Fruit fly (Drosophila melanogaster): ENCODE measurements around the gene CG43736.
A peak's percentile ranks its signal among the peaks of the same experiment; 100 is the strongest.

The CG43736 gene

dm6 chrX:6852574-6852973, 11.1 kb upstream of the CG43736 start (continued):
- TF ChIP-seq Dip3 (GFP tag; optimal IDR thresholded peaks at IDR 0.05) (peak; percentile 93), Elba2 (GFP tag; optimal IDR thresholded peaks at IDR 0.05) (no peak), fru (optimal IDR thresholded peaks at IDR 0.05) (no peak), tna (GFP tag; IDR thresholded peaks at IDR 0.05; ENCODE audit: partially characterized antibody) (no peak; the same call in 1 of the 2 replicates), Doc2 (GFP tag; IDR thresholded peaks at IDR 0.05) (no peak), ab (GFP tag; optimal IDR thresholded peaks at IDR 0.05) (peak; percentile 65), Eip74EF (GFP tag; optimal IDR thresholded peaks at IDR 0.05) (peak in 1 of 2 experiments; percentile 72), CG6272 (GFP tag; IDR thresholded peaks at IDR 0.05) (peak; percentile 68), CG12744 (GFP tag; optimal IDR thresholded peaks at IDR 0.05) (peak; percentile 85), pnt (GFP tag; optimal IDR thresholded peaks at IDR 0.05) (peak; percentile 91), br (optimal IDR thresholded peaks at IDR 0.05) (no peak), slbo (GFP tag; IDR thresholded peaks at IDR 0.05) (peak; percentile 91), sug (tag; optimal IDR thresholded peaks at IDR 0.05) (peak; percentile 94), sr (GFP tag; IDR thresholded peaks at IDR 0.05) (peak; percentile 10; the same call in 1 of the 3 replicates), odd (GFP tag; optimal IDR thresholded peaks at IDR 0.05) (peak; percentile 75), gsb (GFP tag; IDR thresholded peaks at IDR 0.05) (peak; percentile 72), CG10959 (GFP tag; IDR thresholded peaks at IDR 0.05) (peak; percentile 38; the same call in 1 of the 2 replicates), Tbp (GFP tag; optimal IDR thresholded peaks at IDR 0.05) (no peak), eyg (GFP tag; optimal IDR thresholded peaks at IDR 0.05) (peak; percentile 90), Taf1 (GFP tag; IDR thresholded peaks at IDR 0.05) (0 out of 2 replicates have a peak, but pooled peaks have one; percentile 28), Asciz (GFP tag; optimal IDR thresholded peaks at IDR 0.05) (peak; percentile 81), bsh (GFP tag; optimal IDR thresholded peaks at IDR 0.05) (peak; percentile 65 to 91), schlank (tag; optimal IDR thresholded peaks at IDR 0.05) (peak; percentile 86), ewg (GFP tag; optimal IDR thresholded peaks at IDR 0.05) (peak; percentile 81), kay (GFP tag; optimal IDR thresholded peaks at IDR 0.05) (peak; percentile 82), CG7556 (GFP tag; optimal IDR thresholded peaks at IDR 0.05) (peak; percentile 88), Ada2b (GFP tag; IDR thresholded peaks at IDR 0.05) (peak; percentile 82), CG7963 (GFP tag; IDR thresholded peaks at IDR 0.05; ENCODE audit: partially characterized antibody) (no peak), ssp (GFP tag; IDR thresholded peaks at IDR 0.05) (peak; percentile 96), CG34376 (GFP tag; optimal IDR thresholded peaks at IDR 0.05) (peak; percentile 92), C15 (GFP tag; IDR thresholded peaks at IDR 0.05) (0 out of 3 replicates have a peak, but pooled peaks have one; percentile 60), Sry-β (GFP tag; optimal IDR thresholded peaks at IDR 0.05) (peak; percentile 50), tap (tag; optimal IDR thresholded peaks at IDR 0.05) (peak; percentile 83), vnd (GFP tag; IDR thresholded peaks at IDR 0.05; ENCODE audit: partially characterized antibody) (no peak; the same call in 2 of the 3 replicates), CG7928 (GFP tag; optimal IDR thresholded peaks at IDR 0.05) (peak; percentile 78), lmd (GFP tag; IDR thresholded peaks at IDR 0.05) (peak; percentile 92), Dfd (GFP tag; optimal IDR thresholded peaks at IDR 0.05) (peak in 1 of 2 experiments; percentile 48), CG8924 (tag; optimal IDR thresholded peaks at IDR 0.05) (peak; percentile 89), hbn (GFP tag; IDR thresholded peaks at IDR 0.05; ENCODE audit: partially characterized antibody) (no peak), CG11696 (GFP tag; IDR thresholded peaks at IDR 0.05) (peak; percentile 51; the same call in 1 of the 2 replicates), sob (GFP tag; IDR thresholded peaks at IDR 0.05) (peak; percentile 88), fd64A (GFP tag; optimal IDR thresholded peaks at IDR 0.05) (peak; percentile 58), lov (optimal IDR thresholded peaks at IDR 0.05) (no peak), lov (GFP tag; IDR thresholded peaks at IDR 0.05) (peak; percentile 43; the same call in 1 of the 3 replicates), CG14014 (GFP tag; IDR thresholded peaks at IDR 0.05) (peak; percentile 89), CG31388 (GFP tag; optimal IDR thresholded peaks at IDR 0.05) (peak; percentile 47), ash1 (GFP tag; optimal IDR thresholded peaks at IDR 0.05) (peak; percentile 40), CG4424 (GFP tag; optimal IDR thresholded peaks at IDR 0.05) (peak; percentile 90), caup (GFP tag; optimal IDR thresholded peaks at IDR 0.05; ENCODE audit: severe bottlenecking) (peak; percentile 90)

Data from whole organism, embryonic.